Worm (Caenorhabditis elegans) whole organism, young adult: ENCODE data around the gene unc-32.

ENCODE experiments used
- B0261.1 ChIP-seq: sonication (generic microtip); optimal IDR thresholded peaks from 2 replicates; lab custom pipeline; 2016; ENCODE audit warnings: mild to moderate bottlenecking, missing genetic modification characterization, moderate library complexity, missing compliant biosample characterization
- F37B4.10 ChIP-seq: fragments of 200-800 bp; sonication (Bioruptor generic); IDR thresholded peaks from 2 replicates; pipeline ENCODE4 v1.3.6; 2022; ENCODE audit warnings: missing genetic modification characterization, missing compliant biosample characterization
- F39B2.1 ChIP-seq: fragments of 200-800 bp; sonication (Bioruptor generic); IDR thresholded peaks from 2 replicates; pipeline ENCODE4 v1.3.6; 2022; ENCODE audit warnings: missing genetic modification reagents, missing genetic modification characterization, missing compliant biosample characterization
- F49E8.2 ChIP-seq: sonication (generic microtip); optimal IDR thresholded peaks from 3 replicates; lab custom pipeline; 2017; ENCODE audit warnings: missing genetic modification characterization, mild to moderate bottlenecking, missing compliant biosample characterization, antibody characterized with exemption, moderate library complexity; ENCODE audit not compliant: insufficient read depth
- F57C9.4 ChIP-seq: sonication (generic microtip); optimal IDR thresholded peaks from 2 replicates; lab custom pipeline; 2017; ENCODE audit warnings: mild to moderate bottlenecking, missing genetic modification characterization, missing compliant biosample characterization
- T07F8.4 ChIP-seq: sonication (generic microtip); optimal IDR thresholded peaks from 2 replicates; lab custom pipeline; 2016; ENCODE audit warnings: mild to moderate bottlenecking, missing genetic modification characterization, moderate library complexity, missing compliant biosample characterization
- T26A5.8 ChIP-seq: sonication (generic microtip); optimal IDR thresholded peaks from 2 replicates; lab custom pipeline; 2016; ENCODE audit warnings: missing genetic modification characterization, missing compliant biosample characterization
- Y67H2A.10 ChIP-seq: fragments of 200-800 bp; sonication (Bioruptor generic); conservative IDR thresholded peaks from 2 replicates; pipeline ENCODE4 v1.3.6; 2022; ENCODE audit warnings: missing genetic modification reagents, missing genetic modification characterization, missing compliant biosample characterization
- ZK185.1 ChIP-seq: sonication (generic microtip); optimal IDR thresholded peaks from 2 replicates; lab custom pipeline; 2016; ENCODE audit warnings: mild to moderate bottlenecking, missing genetic modification characterization, missing compliant biosample characterization; ENCODE audit not compliant: poor library complexity, severe bottlenecking
- athp-1 ChIP-seq: sonication (generic microtip); optimal IDR thresholded peaks from 2 replicates; lab custom pipeline; 2017; ENCODE audit warnings: mild to moderate bottlenecking, missing genetic modification characterization, missing compliant biosample characterization
- attf-3 ChIP-seq: fragments of 200-800 bp; sonication (Bioruptor generic); conservative IDR thresholded peaks from 2 replicates; pipeline ENCODE4 v1.3.6; 2022; ENCODE audit warnings: missing genetic modification reagents, missing genetic modification characterization, missing compliant biosample characterization
- attf-5 ChIP-seq: fragments of 200-800 bp; sonication (Bioruptor generic); optimal IDR thresholded peaks from 2 replicates; lab custom pipeline; 2018; ENCODE audit warnings: mild to moderate bottlenecking, missing genetic modification characterization, missing compliant biosample characterization
- ccch-3 ChIP-seq: fragments of 200-800 bp; sonication (Bioruptor generic); optimal IDR thresholded peaks from 2 replicates; lab custom pipeline; 2018; ENCODE audit warnings: mild to moderate bottlenecking, missing genetic modification characterization, missing compliant biosample characterization
- ceh-27 ChIP-seq: fragments of 200-800 bp; sonication (Bioruptor generic); optimal IDR thresholded peaks from 2 replicates; lab custom pipeline; 2018; ENCODE audit warnings: mild to moderate bottlenecking, missing genetic modification characterization, moderate library complexity, missing compliant biosample characterization
- ceh-40 ChIP-seq: fragments of 200-800 bp; sonication (Bioruptor generic); IDR thresholded peaks from 2 replicates; pipeline ENCODE4 v1.3.6; 2022; ENCODE audit warnings: missing genetic modification characterization, missing compliant biosample characterization
- ceh-91 ChIP-seq: fragments of 200-800 bp; sonication (Bioruptor generic); IDR thresholded peaks from 2 replicates; pipeline ENCODE4 v1.3.6; 2022; ENCODE audit warnings: missing genetic modification reagents, missing genetic modification characterization, missing compliant biosample characterization
- dpl-1 ChIP-seq: fragments of 150-350 bp; optimal IDR thresholded peaks from 2 replicates; lab custom pipeline; 2014; ENCODE audit warnings: missing biosample characterization, missing genetic modification reagents, missing genetic modification characterization
- egl-18 ChIP-seq: fragments of 200-800 bp; sonication (Bioruptor generic); IDR thresholded peaks from 2 replicates; pipeline ENCODE4 v1.3.6; 2022; ENCODE audit warnings: missing genetic modification reagents, missing genetic modification characterization, missing compliant biosample characterization
- ets-4 ChIP-seq: fragments of 200-800 bp; sonication (Bioruptor generic); optimal IDR thresholded peaks from 2 replicates; lab custom pipeline; 2018; ENCODE audit warnings: mild to moderate bottlenecking, missing genetic modification characterization, missing compliant biosample characterization
- fkh-3 ChIP-seq: sonication (generic microtip); optimal IDR thresholded peaks from 2 replicates; lab custom pipeline; 2016; ENCODE audit warnings: mild to moderate bottlenecking, missing genetic modification characterization, missing compliant biosample characterization
- him-1 ChIP-seq: sonication (generic microtip); optimal IDR thresholded peaks from 2 replicates; lab custom pipeline; 2016; ENCODE audit warnings: missing genotype, missing genetic modification reagents, missing genetic modification characterization, missing compliant biosample characterization
- hlh-12 ChIP-seq: sonication (generic microtip); optimal IDR thresholded peaks from 2 replicates; lab custom pipeline; 2016; ENCODE audit warnings: missing genetic modification characterization, missing compliant biosample characterization
- hlh-26 ChIP-seq: fragments of 200-800 bp; sonication (Bioruptor generic); conservative IDR thresholded peaks from 2 replicates; pipeline ENCODE4 v1.3.6; 2022; ENCODE audit warnings: missing genetic modification reagents, missing genetic modification characterization, missing compliant biosample characterization
- hmg-20 ChIP-seq: fragments of 200-800 bp; sonication (Bioruptor generic); IDR thresholded peaks from 2 replicates; pipeline ENCODE4 v1.3.6; 2022; ENCODE audit warnings: missing genetic modification reagents, missing genetic modification characterization, missing compliant biosample characterization
- hsf-1 ChIP-seq: fragments of 200-800 bp; sonication (Bioruptor generic); IDR thresholded peaks from 2 replicates; pipeline ENCODE4 v1.3.6; 2022; ENCODE audit warnings: missing genetic modification reagents, missing genetic modification characterization, missing compliant biosample characterization
- lag-1 ChIP-seq: fragments of 200-800 bp; sonication (Bioruptor generic); IDR thresholded peaks from 2 replicates; pipeline ENCODE4 v1.3.6; 2022; ENCODE audit warnings: missing genetic modification reagents, missing genetic modification characterization, missing compliant biosample characterization
- lin-35 ChIP-seq, 3 experiments: fragments of 150-350 bp in 2 of 3; sonication (generic microtip) in 1 of 3; optimal IDR thresholded peaks; 2 replicates each; lab custom pipeline; 2014 to 2018; ENCODE audit warnings: missing biosample characterization in 3 of 3, missing genetic modification characterization in 3 of 3, missing genetic modification reagents in 3 of 3
- lin-54 ChIP-seq: fragments of 200-800 bp; sonication (Bioruptor generic); optimal IDR thresholded peaks from 2 replicates; lab custom pipeline; 2018; ENCODE audit warnings: mild to moderate bottlenecking, missing genetic modification characterization, missing compliant biosample characterization
- lir-1 ChIP-seq: fragments of 200-800 bp; sonication (Bioruptor generic); conservative IDR thresholded peaks from 2 replicates; pipeline ENCODE4 v1.3.6; 2022; ENCODE audit warnings: missing genetic modification reagents, missing genetic modification characterization, missing compliant biosample characterization
- lsy-27 ChIP-seq: sonication (generic microtip); optimal IDR thresholded peaks from 2 replicates; lab custom pipeline; 2017; ENCODE audit warnings: missing genetic modification characterization, mild to moderate bottlenecking, missing compliant biosample characterization, antibody characterized with exemption, missing genotype, borderline replicate concordance; ENCODE audit not compliant: insufficient read depth
- madf-6 ChIP-seq: fragments of 200-800 bp; sonication (Bioruptor generic); IDR thresholded peaks from 2 replicates; pipeline ENCODE4 v1.3.6; 2022; ENCODE audit warnings: missing genetic modification reagents, missing genetic modification characterization, missing compliant biosample characterization
- madf-8 ChIP-seq: fragments of 200-800 bp; sonication (Bioruptor generic); conservative IDR thresholded peaks from 2 replicates; pipeline ENCODE4 v1.3.6; 2022; ENCODE audit warnings: missing genetic modification reagents, missing genetic modification characterization, missing compliant biosample characterization
- mcd-1 ChIP-seq: fragments of 200-800 bp; sonication (Bioruptor generic); IDR thresholded peaks from 2 replicates; pipeline ENCODE4 v1.3.6; 2022; ENCODE audit warnings: missing genetic modification reagents, missing genetic modification characterization, missing compliant biosample characterization
- mel-28 ChIP-seq: sonication (generic microtip); optimal IDR thresholded peaks from 2 replicates; lab custom pipeline; 2016; ENCODE audit warnings: borderline replicate concordance, mild to moderate bottlenecking, missing genetic modification characterization, missing compliant biosample characterization
- mxl-1 ChIP-seq: sonication (generic microtip); optimal IDR thresholded peaks from 2 replicates; lab custom pipeline; 2016; ENCODE audit warnings: missing genetic modification characterization, missing compliant biosample characterization
- nfya-2 ChIP-seq: fragments of 200-800 bp; sonication (Bioruptor generic); IDR thresholded peaks from 2 replicates; pipeline ENCODE4 v1.3.6; 2022; ENCODE audit warnings: missing genetic modification reagents, missing genetic modification characterization, missing compliant biosample characterization
- nhr-179 ChIP-seq: sonication (generic microtip); optimal IDR thresholded peaks from 2 replicates; lab custom pipeline; 2016; ENCODE audit warnings: mild to moderate bottlenecking, missing genetic modification characterization, missing compliant biosample characterization
- nhr-27 ChIP-seq: fragments of 200-800 bp; sonication (Bioruptor generic); optimal IDR thresholded peaks from 2 replicates; lab custom pipeline; 2018; ENCODE audit warnings: mild to moderate bottlenecking, missing genetic modification characterization, moderate library complexity, missing compliant biosample characterization
- rcor-1 ChIP-seq: fragments of 200-800 bp; sonication (Bioruptor generic); IDR thresholded peaks from 2 replicates; pipeline ENCODE4 v1.3.6; 2022; ENCODE audit warnings: missing genetic modification reagents, missing genetic modification characterization, missing compliant biosample characterization
- rpc-1 ChIP-seq, 2 experiments: fragments of 150-350 bp in 1 of 2; sonication (generic microtip) in 1 of 2; optimal IDR thresholded peaks; 2 replicates each; lab custom pipeline; 2014 to 2018; ENCODE audit warnings: missing biosample characterization in 1 of 2, missing genetic modification characterization in 1 of 2, missing genetic modification reagents in 1 of 2, missing genotype in 1 of 2
- snpc-1.1 ChIP-seq: sonication (generic microtip); optimal IDR thresholded peaks from 2 replicates; lab custom pipeline; 2017; ENCODE audit warnings: missing genetic modification characterization, mild to moderate bottlenecking, missing compliant biosample characterization, antibody characterized with exemption, moderate library complexity, missing genotype, missing genetic modification reagents; ENCODE audit not compliant: insufficient read depth
- tbp1 ChIP-seq: fragments of 200-800 bp; sonication (Bioruptor generic); optimal IDR thresholded peaks from 2 replicates; lab custom pipeline; 2018; ENCODE audit warnings: mild to moderate bottlenecking, missing genetic modification characterization, missing compliant biosample characterization
- tbx-9 ChIP-seq: sonication (generic microtip); optimal IDR thresholded peaks from 2 replicates; lab custom pipeline; 2016; ENCODE audit warnings: borderline replicate concordance, missing genetic modification characterization, inconsistent platforms, missing compliant biosample characterization
- zfh-2 ChIP-seq: fragments of 200-800 bp; sonication (Bioruptor generic); conservative IDR thresholded peaks from 2 replicates; pipeline ENCODE4 v1.3.6; 2022; ENCODE audit warnings: missing genetic modification reagents, missing genetic modification characterization, missing compliant biosample characterization
- zim-3 ChIP-seq: sonication (generic microtip); optimal IDR thresholded peaks from 2 replicates; lab custom pipeline; 2017; ENCODE audit warnings: mild to moderate bottlenecking, missing genetic modification characterization, moderate library complexity, missing compliant biosample characterization
- ztf-22 ChIP-seq: fragments of 200-800 bp; sonication (Bioruptor generic); optimal IDR thresholded peaks from 2 replicates; lab custom pipeline; 2018; ENCODE audit warnings: mild to moderate bottlenecking, missing genetic modification characterization, moderate library complexity, missing compliant biosample characterization
- ztf-25 ChIP-seq: fragments of 200-800 bp; sonication (Bioruptor generic); IDR thresholded peaks from 2 replicates; pipeline ENCODE4 v1.3.6; 2022; ENCODE audit warnings: missing genetic modification reagents, missing genetic modification characterization, missing compliant biosample characterization

The unc-32 gene

DNA sequence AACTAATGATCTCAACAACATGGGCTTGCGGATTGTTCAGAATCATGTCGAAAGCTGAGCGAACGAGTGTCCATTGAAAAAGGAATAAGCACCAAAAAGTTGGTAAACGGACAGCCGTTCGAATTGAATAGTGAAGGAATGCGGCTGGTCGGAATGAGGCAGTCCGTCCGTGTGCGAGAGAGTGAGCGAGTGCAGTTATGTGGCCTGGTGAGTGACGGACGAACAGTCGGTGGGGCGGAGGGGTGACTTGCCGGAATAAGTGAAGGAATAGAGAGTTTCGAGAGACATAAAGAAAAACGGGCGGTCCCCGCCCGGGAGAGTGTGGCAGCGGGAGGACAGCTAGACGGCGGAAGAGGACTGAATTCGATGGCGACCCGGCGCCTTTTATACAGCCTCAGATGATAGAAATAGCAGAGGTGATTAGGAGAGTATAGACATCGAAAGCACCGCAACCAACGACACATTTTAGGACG, 40.1 kb upstream of the unc-32 start (continued):
- TF ChIP-seq T26A5.8 = no peak
- TF ChIP-seq lin-35 (GFP tag; optimal IDR thresholded peaks at IDR 0.05; lab: Kevin White, UChicago) = no peak
- no peak for TF ChIP-seq ceh-27 (GFP tag; lab: Kevin White, UChicago)
- TF ChIP-seq rpc-1 (optimal IDR thresholded peaks at IDR 0.05; lab: Kevin White, UChicago) = no peak
- TF ChIP-seq rpc-1 (tag; optimal IDR thresholded peaks at IDR 0.05; lab: Kevin White, UChicago) = no peak
- TF ChIP-seq lsy-27 (tag; lab: Kevin White, UChicago) = no peak
- no peak for TF ChIP-seq madf-6 (GFP tag; lab: Robert Waterston, UW)
- no peak for TF ChIP-seq fkh-3 (tag; lab: Kevin White, UChicago)
- TF ChIP-seq ccch-3 (GFP tag; lab: Kevin White, UChicago) = no peak
- no peak for TF ChIP-seq him-1 (tag; lab: Kevin White, UChicago)
- peak; percentile 14 for TF ChIP-seq F49E8.2 (tag; lab: Kevin White, UChicago)
- no peak for TF ChIP-seq hlh-12
- TF ChIP-seq tbp1 (GFP tag; lab: Kevin White, UChicago) = peak; percentile 67
- TF ChIP-seq T07F8.4 (tag; lab: Kevin White, UChicago) = no peak
- TF ChIP-seq zim-3 = peak; percentile 33
- TF ChIP-seq F37B4.10 (GFP tag; lab: Robert Waterston, UW) = 0 out of 2 replicates have a peak, but pooled peaks have one; percentile 82
- peak; percentile 98 for TF ChIP-seq zfh-2 (GFP tag; lab: Robert Waterston, UW)
- peak; percentile 75 for TF ChIP-seq athp-1 (tag; lab: Kevin White, UChicago)
- TF ChIP-seq tbx-9 (tag; lab: Kevin White, UChicago) = no peak
- TF ChIP-seq lir-1 (GFP tag; lab: Robert Waterston, UW) = 0 out of 2 replicates have a peak, but pooled peaks have one; percentile 19
- no peak for TF ChIP-seq F39B2.1 (GFP tag; lab: Robert Waterston, UW)
- peak; percentile 57 for TF ChIP-seq lin-54 (GFP tag; lab: Kevin White, UChicago)
- TF ChIP-seq lag-1 (GFP tag; lab: Robert Waterston, UW) = no peak
- TF ChIP-seq dpl-1 (GFP tag; lab: Kevin White, UChicago) = no peak
- TF ChIP-seq attf-3 (GFP tag; lab: Robert Waterston, UW) = no peak
- no peak for TF ChIP-seq madf-8 (GFP tag; lab: Robert Waterston, UW)
- no peak for TF ChIP-seq F57C9.4 (tag; lab: Kevin White, UChicago)
- TF ChIP-seq ets-4 (GFP tag; lab: Kevin White, UChicago) = peak; percentile 93
- peak; percentile 72 for TF ChIP-seq attf-5
- peak; percentile 20 for TF ChIP-seq nhr-27
- TF ChIP-seq hsf-1 (GFP tag; lab: Robert Waterston, UW) = 0 out of 2 replicates have a peak, but pooled peaks have one; percentile 8
- 0 out of 2 replicates have a peak, but pooled peaks have one; percentile 45 for TF ChIP-seq ztf-25 (GFP tag; lab: Robert Waterston, UW)
- peak; percentile 78 for TF ChIP-seq mcd-1 (GFP tag; lab: Robert Waterston, UW)
- no peak for TF ChIP-seq nhr-179 (tag; lab: Kevin White, UChicago)
- no peak for TF ChIP-seq mel-28
- TF ChIP-seq ceh-91 (GFP tag; lab: Robert Waterston, UW) = no peak
- no peak for TF ChIP-seq snpc-1.1 (tag; lab: Kevin White, UChicago)
- TF ChIP-seq hmg-20 (GFP tag; lab: Robert Waterston, UW) = peak; percentile 63; the same call in 1 of the 2 replicates
- no peak for TF ChIP-seq mxl-1 (tag; lab: Kevin White, UChicago)
- TF ChIP-seq ZK185.1 (tag; lab: Kevin White, UChicago) = peak; percentile 52
- no peak for TF ChIP-seq hlh-26
- TF ChIP-seq ceh-40 = no peak
- TF ChIP-seq ztf-22 (GFP tag; lab: Kevin White, UChicago) = peak; percentile 83
- no peak for TF ChIP-seq nfya-2 (GFP tag; lab: Robert Waterston, UW)
- TF ChIP-seq egl-18 = no peak
- no peak for TF ChIP-seq B0261.1
- TF ChIP-seq Y67H2A.10 (GFP tag; lab: Robert Waterston, UW) = no peak
- TF ChIP-seq rcor-1 (GFP tag; lab: Robert Waterston, UW) = 0 out of 2 replicates have a peak, but pooled peaks have one; percentile 24
